Worm (Caenorhabditis elegans) whole organism, dauer: ENCODE measurements around the gene mam-4.

Source experiments
- unc-62 ChIP-seq: sonication (generic microtip); optimal IDR thresholded peaks from 2 replicates; lab custom pipeline; 2017; ENCODE audit warnings: missing biosample characterization, missing genetic modification reagents, missing genetic modification characterization

The mam-4 gene

DNA sequence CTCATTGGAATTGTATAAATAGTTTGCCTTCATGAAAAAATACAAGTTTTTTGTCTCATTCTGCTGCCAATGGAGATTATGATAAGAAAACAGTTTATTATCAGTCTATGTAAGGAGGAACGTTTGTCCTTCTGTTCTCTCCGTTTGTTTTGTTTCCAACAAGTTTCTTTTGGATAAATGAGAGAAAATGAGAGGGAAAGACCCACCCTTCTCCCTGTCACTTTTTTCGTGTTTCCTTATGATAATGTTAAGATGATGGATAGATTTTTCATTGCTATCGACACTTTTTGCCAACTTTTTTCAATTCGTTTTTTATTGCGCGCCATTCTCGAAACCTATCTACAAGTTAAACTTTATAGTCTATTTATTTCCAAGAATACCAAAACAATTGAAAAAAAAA lies 16.8 kb upstream of the mam-4 start:
- no peak for TF ChIP-seq unc-62 (GFP tag; lab: Kevin White, UChicago)

DNA sequence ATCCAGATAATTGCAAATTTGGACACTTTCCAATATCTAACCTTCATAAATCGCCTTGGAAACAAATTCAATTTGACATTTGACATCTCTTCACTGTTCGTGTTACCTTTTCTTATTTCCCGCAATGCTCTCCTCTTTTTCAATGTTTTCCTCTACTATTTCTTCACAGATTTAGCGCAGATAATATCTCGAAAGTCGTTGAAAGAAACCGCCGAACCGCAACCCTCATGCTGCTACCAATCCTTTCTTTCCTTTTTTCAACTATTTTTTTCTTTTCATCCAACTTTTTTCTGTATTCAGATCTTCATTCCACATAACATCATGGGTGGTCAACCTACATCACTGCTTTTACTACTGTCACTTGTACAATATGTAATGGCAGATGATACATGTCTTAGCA lies 13.6 kb upstream of the mam-4 start, which contains the start of gene T19B10.5:
TSS of gene T19B10.5 (plus strand) at position 301 of the 400 bp plus-strand sequence.
- TF ChIP-seq unc-62 (GFP tag; lab: Kevin White, UChicago): no peak

DNA sequence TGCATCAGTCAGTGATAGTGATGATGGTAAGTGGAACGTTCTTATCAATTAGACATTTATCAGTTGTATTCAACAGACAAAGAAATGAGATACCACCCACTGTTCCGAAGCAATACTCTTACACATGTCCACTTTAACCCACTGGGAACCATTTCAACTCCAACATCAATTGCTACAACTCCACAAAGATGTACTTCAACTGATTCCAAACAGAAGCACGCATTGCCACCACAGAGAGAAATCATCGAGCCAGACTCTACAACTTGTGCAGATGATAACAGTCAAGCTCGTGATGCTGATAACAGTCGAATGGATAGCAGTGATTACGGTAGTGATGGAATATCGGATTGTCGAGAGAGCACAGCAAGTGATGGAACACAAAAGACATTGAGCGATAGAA lies 12.1 kb upstream of the mam-4 start:
- no peak for TF ChIP-seq unc-62 (GFP tag; lab: Kevin White, UChicago)

DNA sequence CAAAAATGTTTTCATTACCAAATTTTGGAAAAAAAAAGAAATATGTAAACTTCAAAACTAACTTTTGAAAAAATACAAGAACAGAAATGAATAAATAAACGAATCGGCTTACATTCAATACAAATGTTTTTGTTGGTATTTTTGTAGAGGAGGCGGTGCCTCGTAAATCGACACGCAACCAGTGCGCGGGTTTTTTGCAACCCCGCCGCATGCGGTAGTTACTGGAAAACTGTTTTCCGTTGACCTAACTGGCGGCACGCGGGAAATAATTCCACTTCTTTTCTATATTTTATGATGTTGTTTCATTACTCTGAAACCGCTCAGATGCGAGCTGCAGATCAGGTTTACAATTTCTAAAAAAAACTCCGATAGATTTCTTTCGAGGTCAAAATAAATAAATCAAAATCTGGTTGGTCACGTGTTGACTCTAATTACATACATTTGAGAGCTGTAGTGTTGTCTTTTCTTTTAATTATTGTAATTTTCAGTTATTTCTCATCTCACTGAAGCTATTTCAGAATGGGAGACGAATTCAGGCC lies 8.7 kb upstream of the mam-4 start, which contains the start of the genes dvc-1 and ima-1:
TSS of gene dvc-1 (minus strand) at position 145 of the 539 bp plus-strand sequence.
TSS of gene ima-1 (plus strand) at position 489 of the 539 bp plus-strand sequence.
- TF ChIP-seq unc-62 (GFP tag; lab: Kevin White, UChicago): no peak

DNA sequence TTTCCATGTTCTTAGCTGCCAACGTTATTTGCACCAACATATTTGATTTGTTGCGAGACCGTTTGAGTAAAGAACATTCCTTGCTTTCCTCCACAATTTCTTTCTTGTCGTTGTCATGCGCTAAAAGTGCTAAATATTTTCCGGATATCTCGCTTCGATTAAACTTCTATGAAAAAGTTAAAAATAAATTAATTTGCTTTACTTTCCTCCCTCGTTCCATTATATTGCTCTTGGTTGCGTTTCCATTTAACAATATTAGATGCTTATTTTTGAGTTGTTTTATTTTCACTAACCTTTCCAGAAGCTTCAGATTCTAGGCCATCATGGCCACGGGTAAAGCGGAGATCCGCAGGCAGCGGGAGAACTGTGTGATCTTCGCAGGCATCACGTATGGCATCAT lies 6.4 kb upstream of the mam-4 start, which contains the start of gene pgap-1:
TSS of gene pgap-1 (plus strand) at position 301 of the 400 bp plus-strand sequence.
- TF ChIP-seq unc-62 (GFP tag; lab: Kevin White, UChicago): no peak

DNA sequence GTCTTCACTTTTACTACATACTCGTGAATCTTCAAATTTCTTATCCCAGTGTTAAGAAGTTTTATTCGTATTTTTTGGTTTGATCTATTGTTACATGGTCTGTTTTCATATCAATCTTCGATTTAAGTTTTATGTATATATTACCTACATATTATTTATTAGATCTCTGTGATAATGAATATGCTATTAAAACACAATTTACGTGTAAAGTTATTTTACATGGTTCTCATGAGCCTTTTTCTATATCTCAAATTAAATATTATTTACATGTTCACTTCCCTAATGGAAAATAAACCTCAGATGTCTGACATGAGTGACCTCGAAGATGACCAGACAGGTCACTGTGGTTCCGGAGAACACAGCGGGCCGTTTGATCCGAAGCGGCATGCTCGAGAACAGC lies 3.4 kb upstream of the mam-4 start, which contains the start of gene mxl-1:
TSS of gene mxl-1 (plus strand) at position 301 of the 400 bp plus-strand sequence.
- no peak for TF ChIP-seq unc-62 (GFP tag; lab: Kevin White, UChicago)

DNA sequence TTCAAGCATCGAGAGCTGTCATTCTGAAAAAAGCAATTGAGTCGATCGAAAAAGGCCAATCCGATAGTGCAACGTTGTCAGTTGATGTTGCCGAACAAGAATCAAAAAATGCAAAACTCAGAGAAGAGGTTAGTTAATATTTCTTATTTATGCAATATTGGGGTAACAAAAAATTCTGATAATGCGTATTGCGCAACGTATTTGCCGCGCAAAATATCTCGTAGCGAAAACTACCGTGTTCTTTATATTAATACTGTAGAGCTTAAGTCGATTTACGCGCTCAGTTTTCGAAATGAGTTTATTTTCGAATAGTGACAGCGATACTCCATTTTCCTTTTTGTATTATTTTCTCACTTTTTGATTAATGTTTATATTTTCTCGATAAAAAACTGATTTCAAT lies 2.9 kb upstream of the mam-4 start:
- TF ChIP-seq unc-62 (GFP tag; lab: Kevin White, UChicago): no peak

DNA sequence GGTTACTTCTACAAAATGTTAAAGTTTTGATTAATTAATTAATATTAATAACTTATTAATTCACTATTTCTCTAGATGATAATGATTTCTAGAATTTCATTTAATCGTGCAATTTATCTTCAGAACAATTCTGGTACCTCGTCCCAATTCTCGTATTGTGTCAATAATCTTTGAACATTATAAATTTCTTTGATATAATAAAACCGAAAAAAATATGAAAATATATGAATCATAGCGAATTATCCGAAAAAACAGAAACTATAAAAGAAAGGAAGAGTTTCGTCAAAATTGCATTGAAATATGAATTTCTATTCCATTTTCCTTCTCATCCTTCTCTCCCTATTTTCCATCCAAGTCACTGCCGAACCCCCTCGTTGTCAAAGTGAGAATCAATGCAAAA lies 2.8 kb downstream of the mam-4 start, which contains the start of gene T19B10.12:
TSS of gene T19B10.12 (plus strand) at position 301 of the 400 bp plus-strand sequence.
- no peak for TF ChIP-seq unc-62 (GFP tag; lab: Kevin White, UChicago)

DNA sequence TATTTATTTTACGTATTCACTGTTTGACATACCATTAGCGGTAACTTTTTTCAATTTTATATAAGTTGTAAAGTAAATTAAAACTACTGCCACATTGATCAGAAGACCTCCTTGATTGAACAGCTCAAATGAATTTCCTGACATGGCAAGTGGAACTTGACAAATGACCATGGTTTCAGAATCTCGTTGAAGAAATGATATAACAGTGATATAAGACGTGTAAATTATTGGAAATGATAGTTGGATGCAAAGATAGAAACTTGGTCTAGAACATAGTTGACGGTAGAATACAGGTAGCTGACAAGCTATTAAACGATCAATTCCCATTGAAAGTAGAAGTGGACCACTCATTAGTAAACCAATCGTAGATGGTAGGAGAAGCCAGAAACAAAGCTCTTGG lies 3.9 kb downstream of the mam-4 start:
- TF ChIP-seq unc-62 (GFP tag; lab: Kevin White, UChicago): no peak

DNA sequence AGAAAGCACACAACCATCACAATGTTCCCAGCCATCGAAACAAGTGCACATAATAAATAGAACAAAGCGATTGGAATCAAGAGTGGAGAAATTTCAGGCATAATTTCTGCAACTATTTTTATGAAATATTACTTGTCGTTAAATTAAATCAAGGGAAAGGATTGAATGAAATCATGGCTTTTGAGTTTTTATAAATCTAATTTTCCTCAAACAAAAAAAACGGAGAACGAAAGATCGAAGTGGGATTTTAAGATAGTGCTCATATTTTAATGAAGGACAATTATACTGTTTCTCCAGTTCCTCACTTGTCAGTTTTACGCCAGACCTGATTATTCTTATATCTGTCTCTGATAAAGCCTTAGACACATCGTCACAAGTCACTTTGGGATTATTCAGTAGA lies 4.5 kb downstream of the mam-4 start, which contains the start of gene srsx-33:
TSS of gene srsx-33 (minus strand) at position 101 of the 400 bp plus-strand sequence.
- TF ChIP-seq unc-62 (GFP tag; lab: Kevin White, UChicago): no peak

DNA sequence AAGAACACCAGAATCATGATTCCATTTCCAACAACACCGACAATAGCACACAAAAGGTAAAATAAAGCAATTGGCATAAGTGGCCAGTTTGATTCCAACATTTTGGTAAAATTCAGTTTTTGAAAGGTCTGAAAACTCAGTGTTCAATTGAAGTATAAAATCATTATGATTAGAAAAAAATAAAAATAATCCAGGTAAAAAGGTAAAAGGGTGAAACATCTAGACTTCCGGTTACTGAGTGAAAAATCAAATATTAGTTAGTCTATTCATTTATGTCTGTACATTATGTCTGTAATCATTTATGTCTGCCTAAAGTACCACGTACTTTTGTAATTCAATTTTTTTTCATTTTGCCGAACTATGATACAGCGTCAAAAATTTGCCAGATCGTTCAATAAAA lies 7.0 kb downstream of the mam-4 start, which contains the start of gene srsx-31:
TSS of gene srsx-31 (minus strand) at position 101 of the 400 bp plus-strand sequence.
- TF ChIP-seq unc-62 (GFP tag; lab: Kevin White, UChicago): no peak

DNA sequence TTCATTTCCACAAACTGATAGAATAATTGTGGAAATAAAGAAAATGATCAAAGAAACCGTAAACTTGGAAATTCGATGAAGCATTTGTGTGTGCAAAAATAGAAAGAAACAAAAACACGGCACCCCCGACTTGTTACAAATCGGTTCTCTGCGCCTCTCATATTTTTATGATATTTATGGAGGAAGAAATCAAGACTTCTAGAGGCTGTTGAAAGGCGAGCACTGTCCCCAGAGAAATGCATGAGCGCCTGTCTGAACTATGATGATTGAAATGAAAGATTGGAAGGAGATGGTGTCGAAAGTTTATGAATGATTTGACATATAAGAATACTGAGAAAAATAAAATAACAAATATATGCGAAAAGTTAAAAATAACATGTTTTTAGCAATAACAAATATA lies 10.9 kb downstream of the mam-4 start, which contains the start of gene lgc-36:
TSS of gene lgc-36 (minus strand) at position 101 of the 400 bp plus-strand sequence.
- no peak for TF ChIP-seq unc-62 (GFP tag; lab: Kevin White, UChicago)

DNA sequence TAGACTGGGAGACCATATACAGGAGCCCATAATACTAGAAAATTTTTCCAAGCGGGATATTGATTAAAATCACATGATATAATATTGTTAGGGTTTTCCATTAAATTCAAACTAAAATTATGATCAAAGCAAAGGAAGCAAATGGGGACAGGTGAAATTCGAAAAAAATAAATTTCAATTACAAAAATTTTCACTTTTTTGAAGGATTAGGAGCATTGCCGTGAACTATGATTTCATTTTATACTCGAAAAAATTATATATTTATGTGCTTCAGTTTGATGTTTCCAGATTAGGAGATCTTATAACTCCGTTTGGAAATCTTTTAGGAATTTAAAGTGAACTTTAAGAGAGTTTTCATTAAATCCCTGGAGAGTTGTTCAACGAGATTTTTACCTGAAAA lies 12.7 kb downstream of the mam-4 start, which contains the start of gene F07B10.7:
TSS of gene F07B10.7 (minus strand) at position 101 of the 400 bp plus-strand sequence.
- no peak for TF ChIP-seq unc-62 (GFP tag; lab: Kevin White, UChicago)

DNA sequence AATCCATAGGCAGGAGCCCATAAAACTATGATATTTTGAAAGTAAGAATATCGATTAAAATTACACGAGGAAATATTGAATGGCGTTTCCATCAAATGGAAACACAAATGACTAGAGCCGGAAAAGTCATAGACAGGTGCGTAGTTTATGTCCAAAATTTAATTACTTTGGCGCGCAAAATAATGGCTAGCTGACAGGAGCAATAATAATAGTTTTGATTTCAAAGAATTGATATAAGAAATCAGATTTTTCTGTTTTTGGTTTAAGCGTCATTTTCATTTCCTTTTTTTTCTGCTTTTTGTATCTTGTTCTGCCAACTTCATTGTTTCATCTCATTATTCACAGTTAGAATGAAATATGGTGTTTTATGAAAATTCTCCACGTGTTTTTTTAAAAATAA lies 15.1 kb downstream of the mam-4 start, which contains the start of gene F07B10.4:
TSS of gene F07B10.4 (minus strand) at position 101 of the 400 bp plus-strand sequence.
- no peak for TF ChIP-seq unc-62 (GFP tag; lab: Kevin White, UChicago)

DNA sequence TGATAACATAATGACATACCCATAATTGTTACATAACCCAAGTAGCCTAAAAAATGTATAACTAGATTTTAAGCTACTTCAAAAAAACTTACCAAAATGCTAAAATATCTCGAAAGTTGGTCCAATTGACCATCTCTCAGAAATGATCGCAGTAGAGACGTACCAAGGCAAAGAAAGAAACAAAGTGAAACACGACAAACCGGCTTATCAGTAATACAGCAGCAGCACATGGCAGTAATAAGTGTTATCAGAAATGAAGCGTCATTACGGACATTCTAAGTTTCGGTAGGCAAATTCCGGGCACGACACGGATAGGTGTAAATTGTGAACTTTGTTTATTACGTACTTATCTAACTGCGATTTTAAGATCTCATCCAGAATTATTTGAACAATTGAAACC lies 17.5 kb downstream of the mam-4 start, which contains the start of gene cln-3.1:
TSS of gene cln-3.1 (minus strand) at position 171 of the 400 bp plus-strand sequence.
- TF ChIP-seq unc-62 (GFP tag; lab: Kevin White, UChicago): no peak

DNA sequence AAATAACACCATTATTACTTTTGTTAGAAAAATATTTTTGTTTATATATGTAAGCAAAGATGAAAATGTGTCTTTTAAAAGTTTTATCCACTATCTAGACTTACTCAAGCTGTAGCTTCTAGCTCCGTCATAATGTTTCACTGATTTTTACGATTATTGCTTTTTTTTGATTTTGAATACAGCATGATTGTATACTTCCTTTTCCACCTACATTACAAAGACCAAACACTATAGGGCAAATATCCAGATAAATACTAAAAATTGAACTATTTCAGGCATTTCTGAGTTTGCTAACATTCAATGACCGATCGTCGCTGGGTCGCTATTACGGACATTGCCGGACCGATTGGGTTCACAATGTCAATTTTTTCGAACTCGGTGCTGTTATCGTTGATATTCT lies 18.7 kb downstream of the mam-4 start, which contains the start of gene str-116:
TSS of gene str-116 (plus strand) at position 301 of the 400 bp plus-strand sequence.
- no peak for TF ChIP-seq unc-62 (GFP tag; lab: Kevin White, UChicago)
